Fruit fly (Drosophila melanogaster) whole organism, embryonic: ENCODE results near the gene CG13384.

ENCODE experiments used
- Aef1 ChIP-seq: fragments of 200-800 bp; sonication (Bioruptor generic); IDR thresholded peaks from 3 replicates; pipeline ENCODE4 v1.3.6; 2022; ENCODE audit warnings: missing biosample characterization, missing genetic modification characterization
- Antp ChIP-seq: fragments of 200-800 bp; sonication (Bioruptor generic); optimal IDR thresholded peaks from 3 replicates; lab custom pipeline; 2016; ENCODE audit warnings: missing biosample characterization, missing genetic modification characterization
- CG1024 ChIP-seq: fragments of 200-800 bp; sonication (Bioruptor generic); IDR thresholded peaks from 2 replicates; pipeline ENCODE4 v1.3.6; 2022; ENCODE audit warnings: missing biosample characterization, missing genetic modification characterization
- CG11504 ChIP-seq: fragments of 200-800 bp; sonication (Bioruptor generic); optimal IDR thresholded peaks from 3 replicates; lab custom pipeline; 2019; ENCODE audit warnings: missing biosample characterization, mild to moderate bottlenecking, missing genetic modification characterization, moderate library complexity
- CG12071 ChIP-seq: fragments of 200-800 bp; sonication (Bioruptor generic); optimal IDR thresholded peaks from 3 replicates; lab custom pipeline; 2018; ENCODE audit warnings: missing biosample characterization, mild to moderate bottlenecking, missing genetic modification characterization
- CG15601 ChIP-seq: fragments of 200-800 bp; sonication (Bioruptor generic); optimal IDR thresholded peaks from 3 replicates; lab custom pipeline; 2019; ENCODE audit warnings: missing biosample characterization, mild to moderate bottlenecking, missing genetic modification characterization, moderate library complexity
- CG16813 ChIP-seq: fragments of 200-800 bp; sonication (Bioruptor generic); IDR thresholded peaks from 3 replicates; pipeline ENCODE4 v1.3.6; 2022; ENCODE audit warnings: missing biosample characterization, missing genetic modification characterization; ENCODE audit not compliant: partially characterized antibody
- CG3838 ChIP-seq: fragments of 200-800 bp; sonication (Bioruptor generic); optimal IDR thresholded peaks from 3 replicates; lab custom pipeline; 2016; ENCODE audit warnings: missing biosample characterization, missing genetic modification characterization
- CG4360 ChIP-seq: fragments of 200-800 bp; sonication (Bioruptor generic); IDR thresholded peaks from 2 replicates; pipeline ENCODE4 v1.3.6; 2022; ENCODE audit warnings: missing biosample characterization, missing genetic modification characterization
- CG4404 ChIP-seq: fragments of 200-800 bp; sonication (Bioruptor generic); IDR thresholded peaks from 2 replicates; pipeline ENCODE4 v1.3.6; 2022; ENCODE audit warnings: missing biosample characterization, missing genetic modification characterization
- CG4820 ChIP-seq: fragments of 200-800 bp; sonication (Bioruptor generic); optimal IDR thresholded peaks from 3 replicates; lab custom pipeline; 2016; ENCODE audit warnings: missing biosample characterization, missing genetic modification characterization
- CG6272 ChIP-seq: fragments of 200-800 bp; sonication (Bioruptor generic); IDR thresholded peaks from 2 replicates; pipeline ENCODE4 v1.3.6; 2022; ENCODE audit warnings: missing biosample characterization, missing genetic modification characterization
- CG6813 ChIP-seq: fragments of 200-800 bp; sonication (Bioruptor generic); optimal IDR thresholded peaks from 2 replicates; lab custom pipeline; 2017; ENCODE audit warnings: missing biosample characterization, missing genetic modification characterization, mild to moderate bottlenecking, moderate library complexity, missing genetic modification reagents
- CG7357 ChIP-seq: fragments of 200-800 bp; sonication (Bioruptor generic); IDR thresholded peaks from 3 replicates; pipeline ENCODE4 v1.3.6; 2022; ENCODE audit warnings: missing biosample characterization, missing genetic modification characterization
- CG7839 ChIP-seq: fragments of 200-800 bp; sonication (Bioruptor generic); optimal IDR thresholded peaks from 3 replicates; lab custom pipeline; 2018; ENCODE audit warnings: missing biosample characterization, mild to moderate bottlenecking, missing genetic modification characterization, moderate library complexity
- CG7987 ChIP-seq: fragments of 200-800 bp; sonication (Bioruptor generic); optimal IDR thresholded peaks from 2 replicates; lab custom pipeline; 2018; ENCODE audit warnings: missing biosample characterization, mild to moderate bottlenecking, missing genetic modification characterization, moderate library complexity
- CG8924 ChIP-seq: fragments of 200-800 bp; optimal IDR thresholded peaks from 3 replicates; lab custom pipeline; 2019; ENCODE audit warnings: missing biosample characterization, mild to moderate bottlenecking, missing genetic modification characterization, moderate library complexity
- CrebB ChIP-seq: fragments of 200-800 bp; sonication (Bioruptor generic); optimal IDR thresholded peaks from 3 replicates; lab custom pipeline; 2018; ENCODE audit warnings: missing biosample characterization, mild to moderate bottlenecking, missing genetic modification characterization
- Doc2 ChIP-seq: fragments of 200-800 bp; sonication (Bioruptor generic); IDR thresholded peaks from 2 replicates; pipeline ENCODE4 v1.3.6; 2022; ENCODE audit warnings: missing biosample characterization, missing genetic modification characterization
- Drgx ChIP-seq: fragments of 200-800 bp; sonication (Bioruptor generic); IDR thresholded peaks from 2 replicates; pipeline ENCODE4 v1.3.6; 2022; ENCODE audit warnings: missing biosample characterization, missing genetic modification characterization
- Gug ChIP-seq: fragments of 200-800 bp; sonication (Bioruptor generic); IDR thresholded peaks from 4 replicates; pipeline ENCODE4 v1.3.6; 2022; ENCODE audit warnings: missing biosample characterization, missing genetic modification characterization
- HLH54F ChIP-seq: fragments of 200-800 bp; sonication (Bioruptor generic); optimal IDR thresholded peaks from 3 replicates; lab custom pipeline; 2016; ENCODE audit warnings: missing biosample characterization, missing genetic modification characterization
- Hand ChIP-seq: fragments of 200-800 bp; sonication (Bioruptor generic); optimal IDR thresholded peaks from 2 replicates; lab custom pipeline; 2017; ENCODE audit warnings: mild to moderate bottlenecking, missing biosample characterization, missing genetic modification reagents, missing genetic modification characterization
- Hey ChIP-seq: fragments of 200-800 bp; sonication (Bioruptor generic); optimal IDR thresholded peaks from 3 replicates; lab custom pipeline; 2018; ENCODE audit warnings: missing biosample characterization, mild to moderate bottlenecking, missing genetic modification characterization
- Hmx ChIP-seq: fragments of 200-800 bp; sonication (Bioruptor generic); optimal IDR thresholded peaks from 2 replicates; lab custom pipeline; 2016; ENCODE audit warnings: missing biosample characterization, missing genetic modification characterization
- Hr3 ChIP-seq: fragments of 200-800 bp; sonication (Bioruptor generic); optimal IDR thresholded peaks from 3 replicates; lab custom pipeline; 2016; ENCODE audit warnings: missing biosample characterization, missing genetic modification characterization
- Kr ChIP-seq: fragments of 200-800 bp; sonication (Bioruptor generic); optimal IDR thresholded peaks from 2 replicates; lab custom pipeline; 2017; ENCODE audit warnings: missing biosample characterization, mild to moderate bottlenecking, missing genetic modification characterization
- Lhr ChIP-seq: fragments of 200-800 bp; sonication (Bioruptor generic); optimal IDR thresholded peaks from 3 replicates; lab custom pipeline; 2017; ENCODE audit warnings: mild to moderate bottlenecking, missing biosample characterization, missing genetic modification reagents, missing genetic modification characterization
- Med ChIP-seq: fragments of 200-800 bp; sonication (Bioruptor generic); peaks from one replicate; lab custom pipeline; 2016; ENCODE audit warnings: missing biosample characterization, missing genetic modification characterization, mild to moderate bottlenecking, inconsistent platforms, moderate library complexity
- Mes4 ChIP-seq: fragments of 200-800 bp; sonication (Bioruptor generic); optimal IDR thresholded peaks from 2 replicates; lab custom pipeline; 2016; ENCODE audit warnings: missing biosample characterization, missing genetic modification characterization
- Nf-YB ChIP-seq: fragments of 200-800 bp; sonication (Bioruptor generic); optimal IDR thresholded peaks from 3 replicates; lab custom pipeline; 2019; ENCODE audit warnings: missing biosample characterization, mild to moderate bottlenecking, missing genetic modification characterization, moderate library complexity
- Poxn ChIP-seq: fragments of 200-800 bp; sonication (Bioruptor generic); IDR thresholded peaks from 2 replicates; pipeline ENCODE4 v1.3.6; 2022; ENCODE audit warnings: missing biosample characterization, missing genetic modification characterization
- Ravus ChIP-seq: fragments of 200-800 bp; sonication (Bioruptor generic); IDR thresholded peaks from 2 replicates; pipeline ENCODE4 v1.3.6; 2022; ENCODE audit warnings: missing biosample characterization, missing genetic modification characterization
- Rx ChIP-seq: fragments of 200-800 bp; sonication (Bioruptor generic); IDR thresholded peaks from 2 replicates; pipeline ENCODE4 v1.3.6; 2022; ENCODE audit warnings: missing biosample characterization, missing genetic modification characterization
- Spps ChIP-seq: fragments of 200-800 bp; sonication (Bioruptor generic); optimal IDR thresholded peaks from 2 replicates; lab custom pipeline; 2018; ENCODE audit warnings: missing biosample characterization, mild to moderate bottlenecking, missing genetic modification characterization
- bcd ChIP-seq: fragments of 200-800 bp; sonication (Bioruptor generic); optimal IDR thresholded peaks from 2 replicates; lab custom pipeline; 2017; ENCODE audit warnings: missing biosample characterization, mild to moderate bottlenecking, missing genetic modification characterization
- cato ChIP-seq: fragments of 200-800 bp; sonication (Bioruptor generic); optimal IDR thresholded peaks from 2 replicates; lab custom pipeline; 2016; ENCODE audit warnings: missing biosample characterization, missing genetic modification characterization, borderline replicate concordance
- da ChIP-seq: fragments of 200-800 bp; sonication (Bioruptor generic); optimal IDR thresholded peaks from 2 replicates; lab custom pipeline; 2016; ENCODE audit warnings: missing biosample characterization, missing genetic modification characterization
- insv ChIP-seq, 2 experiments: fragments of 200-800 bp; sonication (Bioruptor generic); optimal IDR thresholded peaks; 3 replicates each; lab custom pipeline; 2016 to 2018; ENCODE audit warnings: missing biosample characterization in 2 of 2, missing genetic modification characterization in 2 of 2
- jigr1 ChIP-seq: fragments of 200-800 bp; sonication (Bioruptor generic); IDR thresholded peaks from 3 replicates; pipeline ENCODE4 v1.3.6; 2022; ENCODE audit warnings: missing biosample characterization, missing genetic modification characterization
- lmd ChIP-seq: fragments of 200-800 bp; sonication (Bioruptor generic); IDR thresholded peaks from 2 replicates; pipeline ENCODE4 v1.3.6; 2022; ENCODE audit warnings: missing biosample characterization, missing genetic modification characterization
- maf-S ChIP-seq: fragments of 200-800 bp; sonication (Bioruptor generic); optimal IDR thresholded peaks from 2 replicates; lab custom pipeline; 2016; ENCODE audit warnings: missing biosample characterization, missing genetic modification characterization
- nmo ChIP-seq: fragments of 200-800 bp; sonication (Bioruptor generic); optimal IDR thresholded peaks from 2 replicates; lab custom pipeline; 2018; ENCODE audit warnings: missing biosample characterization, mild to moderate bottlenecking, missing genetic modification characterization, moderate library complexity
- pita ChIP-seq: fragments of 200-800 bp; sonication (Bioruptor generic); optimal IDR thresholded peaks from 2 replicates; lab custom pipeline; 2017; ENCODE audit warnings: missing biosample characterization, mild to moderate bottlenecking, missing genetic modification characterization
- slou ChIP-seq: fragments of 200-800 bp; sonication (Bioruptor generic); optimal IDR thresholded peaks from 3 replicates; lab custom pipeline; 2016; ENCODE audit warnings: missing biosample characterization, missing genetic modification characterization
- sna ChIP-seq: fragments of 200-800 bp; sonication (Bioruptor generic); IDR thresholded peaks from 2 replicates; pipeline ENCODE4 v1.3.6; 2022; ENCODE audit warnings: missing biosample characterization, missing genetic modification characterization; ENCODE audit not compliant: partially characterized antibody
- tio ChIP-seq: fragments of 200-800 bp; sonication (Bioruptor generic); optimal IDR thresholded peaks from 2 replicates; lab custom pipeline; 2017; ENCODE audit warnings: missing biosample characterization, missing genetic modification characterization, inconsistent platforms
- vnd ChIP-seq: fragments of 200-800 bp; sonication (Bioruptor generic); IDR thresholded peaks from 3 replicates; pipeline ENCODE4 v1.3.6; 2022; ENCODE audit warnings: missing biosample characterization, missing genetic modification characterization; ENCODE audit not compliant: partially characterized antibody
- wor ChIP-seq: fragments of 200-800 bp; sonication (Bioruptor generic); IDR thresholded peaks from 2 replicates; pipeline ENCODE4 v1.3.6; 2022; ENCODE audit warnings: missing biosample characterization, missing genetic modification characterization

CG13384 gene

DNA sequence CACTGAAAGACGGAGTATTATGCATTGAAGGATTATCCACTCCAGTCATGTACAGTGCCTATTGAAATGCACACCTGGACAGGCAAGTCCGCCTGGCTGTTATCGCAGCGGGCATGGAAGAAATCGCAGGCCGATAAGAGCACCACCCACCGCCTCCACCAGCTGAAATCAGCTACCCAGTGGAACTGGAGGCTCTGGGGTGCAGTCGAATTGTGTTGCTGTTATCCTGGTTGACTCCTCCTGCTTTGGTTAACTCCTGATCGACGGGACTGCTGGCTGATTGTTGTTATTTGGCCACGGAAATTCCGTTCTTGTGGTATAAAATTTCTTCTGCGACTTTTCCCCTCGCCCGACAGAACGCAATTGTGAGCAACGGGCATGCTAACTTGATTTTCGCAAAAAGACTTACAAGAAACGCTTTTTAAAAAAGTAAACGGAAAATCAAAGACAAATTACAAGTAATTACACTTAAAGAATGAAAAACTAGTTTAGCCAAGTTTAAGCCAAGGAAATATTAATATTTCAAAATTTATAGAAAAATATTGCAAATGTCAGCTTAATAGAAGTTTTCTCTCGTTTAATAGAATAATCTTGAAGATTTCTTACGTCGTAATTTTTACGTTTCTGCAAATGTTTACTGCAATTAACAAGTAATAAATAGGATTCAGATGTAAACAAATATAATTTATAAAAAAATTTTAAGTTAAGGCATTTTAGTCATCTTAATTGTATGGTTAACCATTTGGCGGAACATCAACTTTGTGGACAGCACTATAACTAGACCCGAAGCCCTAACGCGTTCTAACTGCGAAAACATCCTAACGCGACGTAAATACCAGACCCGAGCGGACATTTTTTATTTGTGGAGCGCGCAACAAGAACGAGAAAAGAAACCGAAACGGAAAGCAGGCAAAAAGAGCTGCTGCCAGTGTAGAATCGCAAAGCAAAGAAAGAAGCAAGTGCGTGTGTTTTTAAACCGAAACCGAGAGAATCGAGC lies 30.9 kb downstream of the CG13384 start, which contains the start of the genes CG13398 and Akap200 (continued):
- TF ChIP-seq Poxn (GFP tag; lab: Robert Waterston, UW) (no peak), Hey (tag; lab: Kevin White, UChicago) (no peak), CG7839 (tag; lab: Kevin White, UChicago) (no peak), CG4404 (no peak), CG4820 (no peak), nmo (GFP tag; lab: Kevin White, UChicago) (peak; percentile 62), vnd (GFP tag; lab: Robert Waterston, UW) (no peak), pita (no peak), Kr (GFP tag; lab: Kevin White, UChicago) (peak; percentile 12), CG6272 (GFP tag; lab: Robert Waterston, UW) (no peak), Lhr (GFP tag; lab: Kevin White, UChicago) (peak; percentile 8), CG7987 (GFP tag; lab: Kevin White, UChicago) (no peak), Hmx (GFP tag; lab: Kevin White, UChicago) (no peak), Antp (no peak), CG15601 (tag; lab: Kevin White, UChicago) (no peak), Mes4 (GFP tag; lab: Kevin White, UChicago) (no peak), Gug (GFP tag; lab: Robert Waterston, UW) (no peak), sna (GFP tag; lab: Robert Waterston, UW) (no peak), Aef1 (no peak), Spps (no peak), Nf-YB (GFP tag; lab: Kevin White, UChicago) (no peak), Doc2 (GFP tag; lab: Robert Waterston, UW) (no peak), maf-S (GFP tag; lab: Kevin White, UChicago) (no peak), lmd (GFP tag; lab: Robert Waterston, UW) (no peak; the same call in 1 of the 2 replicates), bcd (GFP tag; lab: Kevin White, UChicago) (no peak), CG4360 (GFP tag; lab: Robert Waterston, UW) (no peak), Hand (no peak), CG12071 (GFP tag; lab: Kevin White, UChicago) (no peak), Drgx (GFP tag; lab: Robert Waterston, UW) (no peak; the same call in 1 of the 2 replicates), CG8924 (tag; lab: Kevin White, UChicago) (peak; percentile 46), da (GFP tag; lab: Kevin White, UChicago) (no peak), CG11504 (tag; lab: Kevin White, UChicago) (no peak), tio (GFP tag; lab: Kevin White, UChicago) (peak; percentile 52), Med (GFP tag; lab: Kevin White, UChicago) (peak; percentile 76), CrebB (no peak), jigr1 (GFP tag; lab: Robert Waterston, UW) (no peak), Ravus (GFP tag; lab: Robert Waterston, UW) (no peak), CG1024 (no peak), cato (GFP tag; lab: Kevin White, UChicago) (no peak), Hr3 (GFP tag; lab: Kevin White, UChicago) (peak; percentile 30), wor (GFP tag; lab: Robert Waterston, UW) (no peak), CG6813 (GFP tag; lab: Kevin White, UChicago) (no peak), CG7357 (GFP tag; lab: Robert Waterston, UW) (no peak), Rx (GFP tag; lab: Robert Waterston, UW) (no peak), CG3838 (no peak), CG16813 (GFP tag; lab: Robert Waterston, UW) (no peak), HLH54F (GFP tag; lab: Kevin White, UChicago) (no peak), insv (GFP tag; optimal IDR thresholded peaks at IDR 0.05; lab: Kevin White, UChicago) (peak in 1 of 2 experiments; percentile 41), slou (GFP tag; lab: Kevin White, UChicago) (no peak)
